Fruit fly (Drosophila melanogaster) whole organism, embryonic: Measurements from ENCODE around the gene CG3626.

ENCODE experiments used
- Antp ChIP-seq: fragments of 200-800 bp; sonication (Bioruptor generic); optimal IDR thresholded peaks from 3 replicates; lab custom pipeline; 2016; ENCODE audit warnings: missing biosample characterization, missing genetic modification characterization
- Awh ChIP-seq: fragments of 200-800 bp; sonication (Bioruptor generic); IDR thresholded peaks from 2 replicates; pipeline ENCODE4, ENCODE4 v1.3.6; 2022; ENCODE audit warnings: missing biosample characterization, missing genetic modification characterization
- Blimp-1 ChIP-seq: fragments of 200-800 bp; sonication (Bioruptor generic); optimal IDR thresholded peaks from 3 replicates; lab custom pipeline; 2018; ENCODE audit warnings: missing biosample characterization, missing genetic modification characterization, mild to moderate bottlenecking, moderate library complexity, missing genetic modification reagents
- CG10366 ChIP-seq: fragments of 200-800 bp; sonication (Bioruptor generic); IDR thresholded peaks from 2 replicates; pipeline ENCODE4 v1.3.6; 2022; ENCODE audit warnings: missing biosample characterization, missing genetic modification characterization
- CG11695 ChIP-seq: fragments of 200-800 bp; sonication (Bioruptor generic); IDR thresholded peaks from 3 replicates; pipeline ENCODE4 v1.3.6; 2022; ENCODE audit warnings: missing biosample characterization, missing genetic modification characterization
- CG12391 ChIP-seq: fragments of 200-800 bp; sonication (Bioruptor generic); optimal IDR thresholded peaks from 3 replicates; lab custom pipeline; 2018; ENCODE audit warnings: missing biosample characterization, mild to moderate bottlenecking, missing genetic modification characterization, moderate library complexity
- CG14860 ChIP-seq: fragments of 200-800 bp; sonication (Bioruptor generic); IDR thresholded peaks from 3 replicates; pipeline ENCODE4 v1.3.6; 2022; ENCODE audit warnings: missing biosample characterization, missing genetic modification characterization; ENCODE audit not compliant: partially characterized antibody
- CG17186 ChIP-seq: fragments of 200-800 bp; sonication (Bioruptor generic); optimal IDR thresholded peaks from 3 replicates; lab custom pipeline; 2017; ENCODE audit warnings: missing biosample characterization, missing genetic modification reagents, missing genetic modification characterization
- CG17359 ChIP-seq: fragments of 200-800 bp; sonication (Bioruptor generic); optimal IDR thresholded peaks from 3 replicates; lab custom pipeline; 2018; ENCODE audit warnings: missing biosample characterization, mild to moderate bottlenecking, missing genetic modification characterization, moderate library complexity
- CG17912 ChIP-seq: fragments of 200-800 bp; sonication (Bioruptor generic); optimal IDR thresholded peaks from 2 replicates; lab custom pipeline; 2018; ENCODE audit warnings: missing biosample characterization, mild to moderate bottlenecking, missing genetic modification characterization
- CG2199 ChIP-seq: fragments of 200-800 bp; sonication (Bioruptor generic); IDR thresholded peaks from 3 replicates; pipeline ENCODE4 v1.3.6; 2022; ENCODE audit warnings: missing biosample characterization, missing genetic modification characterization
- CG30431 ChIP-seq: fragments of 200-800 bp; sonication (Bioruptor generic); optimal IDR thresholded peaks from 2 replicates; lab custom pipeline; 2017; ENCODE audit warnings: missing biosample characterization, missing genetic modification characterization
- CG31441 ChIP-seq: fragments of 200-800 bp; sonication (Bioruptor generic); IDR thresholded peaks from 2 replicates; pipeline ENCODE4 v1.3.6; 2022; ENCODE audit warnings: missing biosample characterization, missing genetic modification characterization
- CG3163 ChIP-seq: fragments of 200-800 bp; sonication (Bioruptor generic); optimal IDR thresholded peaks from 3 replicates; lab custom pipeline; 2016; ENCODE audit warnings: missing biosample characterization, missing genetic modification characterization
- CG34376 ChIP-seq: fragments of 200-800 bp; sonication (Bioruptor generic); optimal IDR thresholded peaks from 2 replicates; lab custom pipeline; 2018; ENCODE audit warnings: missing biosample characterization, mild to moderate bottlenecking, missing genetic modification characterization
- CG6854 ChIP-seq: fragments of 200-800 bp; sonication (Bioruptor generic); optimal IDR thresholded peaks from 3 replicates; lab custom pipeline; 2017; ENCODE audit warnings: missing biosample characterization, mild to moderate bottlenecking, missing genetic modification characterization
- CG7372 ChIP-seq: fragments of 200-800 bp; sonication (Bioruptor generic); IDR thresholded peaks from 2 replicates; pipeline ENCODE4 v1.3.6; 2022; ENCODE audit warnings: missing biosample characterization, missing genetic modification characterization
- CG7963 ChIP-seq: fragments of 200-800 bp; sonication (Bioruptor generic); IDR thresholded peaks from 3 replicates; pipeline ENCODE4 v1.3.6; 2022; ENCODE audit warnings: missing biosample characterization, missing genetic modification characterization; ENCODE audit not compliant: partially characterized antibody
- CG8765 ChIP-seq: fragments of 200-800 bp; sonication (Bioruptor generic); IDR thresholded peaks from 2 replicates; pipeline ENCODE4 v1.3.6; 2022; ENCODE audit warnings: missing biosample characterization, missing genetic modification characterization
- CG9727 ChIP-seq: fragments of 200-800 bp; sonication (Bioruptor generic); optimal IDR thresholded peaks from 3 replicates; lab custom pipeline; 2017; ENCODE audit warnings: missing biosample characterization, mild to moderate bottlenecking, missing genetic modification characterization
- Jarid2 ChIP-seq: fragments of 200-800 bp; sonication (Bioruptor generic); optimal IDR thresholded peaks from 3 replicates; lab custom pipeline; 2017; ENCODE audit warnings: mild to moderate bottlenecking, missing biosample characterization, missing genetic modification reagents, missing genetic modification characterization
- NK7.1 ChIP-seq: fragments of 200-800 bp; sonication (Bioruptor generic); optimal IDR thresholded peaks from 3 replicates; lab custom pipeline; 2016; ENCODE audit warnings: missing biosample characterization, missing genetic modification characterization
- Nf-YA ChIP-seq: fragments of 200-800 bp; sonication (Bioruptor generic); IDR thresholded peaks from 2 replicates; pipeline ENCODE4 v1.3.6; 2022; ENCODE audit warnings: missing biosample characterization, missing genetic modification characterization
- Poxn ChIP-seq: fragments of 200-800 bp; sonication (Bioruptor generic); IDR thresholded peaks from 2 replicates; pipeline ENCODE4 v1.3.6; 2022; ENCODE audit warnings: missing biosample characterization, missing genetic modification characterization
- Stat92E ChIP-seq, 3 experiments: fragments of >200 bp in 2 of 3; fragments of 200-800 bp in 1 of 3; sonication (Bioruptor generic) in 1 of 3; optimal IDR thresholded peaks; 2 replicates each; lab custom pipeline; 2017 to 2019; ENCODE audit warnings: missing biosample characterization in 3 of 3, missing genetic modification characterization in 3 of 3, mild to moderate bottlenecking in 1 of 3, moderate library complexity in 1 of 3
- bab2 ChIP-seq: fragments of 200-800 bp; sonication (Bioruptor generic); optimal IDR thresholded peaks from 2 replicates; lab custom pipeline; 2016; ENCODE audit warnings: missing biosample characterization, missing genetic modification characterization
- bigmax ChIP-seq: fragments of 200-800 bp; sonication (Bioruptor generic); optimal IDR thresholded peaks from 2 replicates; lab custom pipeline; 2018; ENCODE audit warnings: missing biosample characterization, mild to moderate bottlenecking, missing genetic modification characterization
- caup ChIP-seq: fragments of 200-800 bp; sonication (Bioruptor generic); optimal IDR thresholded peaks from 3 replicates; lab custom pipeline; 2017; ENCODE audit warnings: missing biosample characterization, mild to moderate bottlenecking, missing genetic modification characterization, moderate library complexity; ENCODE audit not compliant: severe bottlenecking
- chn ChIP-seq: fragments of 200-800 bp; sonication (Bioruptor generic); optimal IDR thresholded peaks from 2 replicates; lab custom pipeline; 2016; ENCODE audit warnings: missing biosample characterization, missing genetic modification characterization
- crp ChIP-seq, 2 experiments: fragments of 200-800 bp; sonication (Bioruptor generic); optimal IDR thresholded peaks; 2 replicates in 1 of 2; 3 replicates in 1 of 2; lab custom pipeline; 2017; ENCODE audit warnings: missing biosample characterization in 2 of 2, missing genetic modification characterization in 2 of 2, mild to moderate bottlenecking in 1 of 2, moderate library complexity in 1 of 2
- dmrt99B ChIP-seq: fragments of 200-800 bp; sonication (Bioruptor generic); optimal IDR thresholded peaks from 2 replicates; lab custom pipeline; 2018; ENCODE audit warnings: missing biosample characterization, mild to moderate bottlenecking, missing genetic modification characterization, moderate library complexity
- fru ChIP-seq: fragments of >200 bp; optimal IDR thresholded peaks from 2 replicates; lab custom pipeline; 2017
- gro ChIP-seq: fragments of 200-800 bp; sonication (Bioruptor generic); optimal IDR thresholded peaks from 2 replicates; lab custom pipeline; 2016; ENCODE audit warnings: missing biosample characterization, missing genetic modification characterization
- gsb ChIP-seq: fragments of 200-800 bp; sonication (Bioruptor generic); IDR thresholded peaks from 2 replicates; pipeline ENCODE4 v1.3.6; 2022; ENCODE audit warnings: missing biosample characterization, missing genetic modification characterization
- h ChIP-seq: fragments of >200 bp; optimal IDR thresholded peaks from 2 replicates; lab custom pipeline; 2017
- klu ChIP-seq: fragments of 200-800 bp; sonication (Bioruptor generic); IDR thresholded peaks from 2 replicates; pipeline ENCODE4 v1.3.6; 2022; ENCODE audit warnings: missing biosample characterization, missing genetic modification characterization
- lilli ChIP-seq: fragments of 200-800 bp; sonication (Bioruptor generic); optimal IDR thresholded peaks from 3 replicates; lab custom pipeline; 2016; ENCODE audit warnings: missing biosample characterization, missing genetic modification characterization
- lov ChIP-seq, 2 experiments: fragments of 200-800 bp in 1 of 2; fragments of >200 bp in 1 of 2; sonication (Bioruptor generic) in 1 of 2; IDR thresholded peaks in 1 of 2; optimal IDR thresholded peaks in 1 of 2; 2 replicates in 1 of 2; 3 replicates in 1 of 2; pipeline versions ENCODE4 v1.3.6 to Lab custom; 2017 to 2022; ENCODE audit warnings: missing biosample characterization in 1 of 2, missing genetic modification characterization in 1 of 2
- luna ChIP-seq: fragments of 200-800 bp; sonication (Bioruptor generic); optimal IDR thresholded peaks from 2 replicates; lab custom pipeline; 2016; ENCODE audit warnings: missing biosample characterization, missing genetic modification characterization
- onecut ChIP-seq: fragments of 200-800 bp; sonication (Bioruptor generic); IDR thresholded peaks from 2 replicates; pipeline ENCODE4 v1.3.6; 2022; ENCODE audit warnings: missing biosample characterization, missing genetic modification characterization
- org-1 ChIP-seq: fragments of 200-800 bp; sonication (Bioruptor generic); optimal IDR thresholded peaks from 2 replicates; lab custom pipeline; 2017; ENCODE audit warnings: missing biosample characterization, missing genetic modification characterization
- pros ChIP-seq: fragments of 200-800 bp; sonication (Bioruptor generic); optimal IDR thresholded peaks from 3 replicates; lab custom pipeline; 2019; ENCODE audit warnings: missing biosample characterization, mild to moderate bottlenecking, missing genetic modification characterization, moderate library complexity
- pzg ChIP-seq: fragments of 200-800 bp; sonication (Bioruptor generic); optimal IDR thresholded peaks from 3 replicates; lab custom pipeline; 2018; ENCODE audit warnings: missing biosample characterization, mild to moderate bottlenecking, missing genetic modification characterization, moderate library complexity
- ro ChIP-seq: fragments of 200-800 bp; sonication (Bioruptor generic); IDR thresholded peaks from 2 replicates; pipeline ENCODE4 v1.3.6; 2022; ENCODE audit warnings: missing biosample characterization, missing genetic modification characterization
- sens-2 ChIP-seq: fragments of 200-800 bp; sonication (Bioruptor generic); IDR thresholded peaks from 2 replicates; pipeline ENCODE4 v1.3.6; 2022; ENCODE audit warnings: missing biosample characterization, missing genetic modification characterization
- sna ChIP-seq: fragments of 200-800 bp; sonication (Bioruptor generic); IDR thresholded peaks from 2 replicates; pipeline ENCODE4 v1.3.6; 2022; ENCODE audit warnings: missing biosample characterization, missing genetic modification characterization; ENCODE audit not compliant: partially characterized antibody
- sug ChIP-seq: fragments of 200-800 bp; optimal IDR thresholded peaks from 2 replicates; lab custom pipeline; 2019; ENCODE audit warnings: missing biosample characterization, mild to moderate bottlenecking, missing genetic modification characterization, moderate library complexity
- toy ChIP-seq: fragments of 200-800 bp; sonication (Bioruptor generic); IDR thresholded peaks from 2 replicates; pipeline ENCODE4 v1.3.6; 2022; ENCODE audit warnings: missing biosample characterization, missing genetic modification characterization
- trh ChIP-seq: fragments of 200-800 bp; sonication (Bioruptor generic); optimal IDR thresholded peaks from 2 replicates; lab custom pipeline; 2016; ENCODE audit warnings: missing biosample characterization, missing genetic modification characterization
- tup ChIP-seq: fragments of 200-800 bp; sonication (Bioruptor generic); optimal IDR thresholded peaks from 2 replicates; lab custom pipeline; 2016; ENCODE audit warnings: missing biosample characterization, mild to moderate bottlenecking, missing genetic modification characterization, moderate library complexity
- vvl ChIP-seq: fragments of 200-800 bp; sonication (Bioruptor generic); IDR thresholded peaks from 2 replicates; pipeline ENCODE4 v1.3.6; 2022; ENCODE audit warnings: missing biosample characterization, missing genetic modification characterization

CG3626 gene

DNA sequence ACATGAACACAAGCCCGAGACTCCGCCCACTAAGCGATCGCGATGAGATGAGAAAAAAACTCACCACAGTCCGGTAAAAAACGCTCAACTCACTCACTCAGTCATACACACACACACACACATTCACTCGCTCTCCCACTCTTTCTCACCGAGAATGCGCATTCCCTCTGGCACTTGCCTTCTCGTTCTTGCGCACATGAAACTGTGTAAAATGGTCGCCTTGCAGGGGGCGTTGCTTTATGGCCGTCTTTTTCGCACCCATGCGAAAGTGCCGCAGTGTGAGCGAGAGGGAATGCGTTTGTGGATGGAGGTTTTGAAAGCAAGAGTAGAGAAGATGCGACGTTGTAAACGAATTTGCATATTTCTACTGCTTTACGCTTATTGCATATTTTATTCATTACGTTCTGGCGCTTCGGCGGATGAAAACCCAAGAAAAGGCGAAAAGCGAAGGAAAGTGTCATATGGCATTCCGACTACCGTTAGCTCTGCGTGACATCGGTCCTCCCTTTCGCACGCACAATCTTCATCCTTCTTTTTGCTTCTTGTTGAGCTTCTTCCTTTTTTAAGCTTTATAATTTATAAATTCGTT is 45.3 kb downstream of the CG3626 start (continued):
- peak; percentile 93 for TF ChIP-seq vvl
- no peak for TF ChIP-seq CG8765 (GFP tag; lab: Robert Waterston, UW)
- no peak for TF ChIP-seq caup (GFP tag; lab: Kevin White, UChicago)
- no peak for TF ChIP-seq CG14860 (GFP tag; lab: Robert Waterston, UW)
- TF ChIP-seq CG31441 (GFP tag; lab: Robert Waterston, UW) = no peak
- peak; percentile 45 for TF ChIP-seq pros
- TF ChIP-seq CG7963 = 0 out of 3 replicates have a peak, but pooled peaks have one; percentile 28
- TF ChIP-seq dmrt99B (tag; lab: Kevin White, UChicago) = no peak
- no peak for TF ChIP-seq chn (GFP tag; lab: Kevin White, UChicago)
- TF ChIP-seq luna (GFP tag; lab: Kevin White, UChicago) = no peak
- TF ChIP-seq Antp (GFP tag; lab: Kevin White, UChicago) = no peak
- TF ChIP-seq CG30431 (GFP tag; lab: Kevin White, UChicago) = no peak
- no peak for TF ChIP-seq CG17186 (GFP tag; lab: Kevin White, UChicago)
- TF ChIP-seq tup (GFP tag; lab: Kevin White, UChicago) = no peak
- TF ChIP-seq pzg = no peak
- TF ChIP-seq NK7.1 (GFP tag; lab: Kevin White, UChicago) = no peak
- TF ChIP-seq CG17912 = no peak
- no peak for TF ChIP-seq gsb (GFP tag; lab: Robert Waterston, UW)
- no peak for TF ChIP-seq org-1
- TF ChIP-seq CG10366 (GFP tag; lab: Robert Waterston, UW) = no peak
- no peak for TF ChIP-seq Stat92E (GFP tag; optimal IDR thresholded peaks at IDR 0.05; lab: Kevin White, UChicago)
- TF ChIP-seq bab2 (GFP tag; lab: Kevin White, UChicago) = no peak
- TF ChIP-seq klu (GFP tag; lab: Robert Waterston, UW) = no peak
- no peak for TF ChIP-seq CG12391
- TF ChIP-seq CG17359 (tag; lab: Kevin White, UChicago) = no peak
- TF ChIP-seq fru (lab: Kevin White, UChicago) = no peak
- TF ChIP-seq h (lab: Kevin White, UChicago) = no peak
- TF ChIP-seq CG7372 = no peak
- TF ChIP-seq CG11695 (GFP tag; lab: Robert Waterston, UW) = no peak
- no peak for TF ChIP-seq lilli
- peak; percentile 75 for TF ChIP-seq Jarid2 (GFP tag; lab: Kevin White, UChicago)
- no peak for TF ChIP-seq ro (GFP tag; lab: Robert Waterston, UW)
- TF ChIP-seq toy (GFP tag; lab: Robert Waterston, UW) = no peak
- no peak for TF ChIP-seq crp (GFP tag; optimal IDR thresholded peaks at IDR 0.05; lab: Kevin White, UChicago)
- no peak for TF ChIP-seq CG6854 (GFP tag; lab: Kevin White, UChicago)
- TF ChIP-seq Awh (GFP tag; lab: Robert Waterston, UW) = no peak
- TF ChIP-seq CG34376 = no peak
- TF ChIP-seq gro (GFP tag; lab: Kevin White, UChicago) = no peak
- TF ChIP-seq bigmax (GFP tag; lab: Kevin White, UChicago) = no peak
- no peak for TF ChIP-seq trh (GFP tag; lab: Kevin White, UChicago)
- no peak for TF ChIP-seq sens-2
- TF ChIP-seq sug (tag; lab: Kevin White, UChicago) = peak; percentile 95
- TF ChIP-seq Nf-YA (GFP tag; lab: Robert Waterston, UW) = no peak
- no peak for TF ChIP-seq onecut (GFP tag; lab: Robert Waterston, UW)
- TF ChIP-seq Poxn = no peak
- TF ChIP-seq lov (optimal IDR thresholded peaks at IDR 0.05; lab: Kevin White, UChicago) = no peak
- no peak for TF ChIP-seq lov (GFP tag; IDR thresholded peaks at IDR 0.05; lab: Robert Waterston, UW)
- peak; percentile 72 for TF ChIP-seq Blimp-1 (GFP tag; lab: Kevin White, UChicago)
- 0 out of 3 replicates have a peak, but pooled peaks have one; percentile 32 for TF ChIP-seq CG2199 (GFP tag; lab: Robert Waterston, UW)
- 0 out of 2 replicates have a peak, but pooled peaks have one; percentile 23 for TF ChIP-seq sna (GFP tag; lab: Robert Waterston, UW)
- no peak for TF ChIP-seq CG9727
- TF ChIP-seq CG3163 (GFP tag; lab: Kevin White, UChicago) = no peak
